Worm (Caenorhabditis elegans): ENCODE results near the gene F07A11.1.

The F07A11.1 gene

DNA sequence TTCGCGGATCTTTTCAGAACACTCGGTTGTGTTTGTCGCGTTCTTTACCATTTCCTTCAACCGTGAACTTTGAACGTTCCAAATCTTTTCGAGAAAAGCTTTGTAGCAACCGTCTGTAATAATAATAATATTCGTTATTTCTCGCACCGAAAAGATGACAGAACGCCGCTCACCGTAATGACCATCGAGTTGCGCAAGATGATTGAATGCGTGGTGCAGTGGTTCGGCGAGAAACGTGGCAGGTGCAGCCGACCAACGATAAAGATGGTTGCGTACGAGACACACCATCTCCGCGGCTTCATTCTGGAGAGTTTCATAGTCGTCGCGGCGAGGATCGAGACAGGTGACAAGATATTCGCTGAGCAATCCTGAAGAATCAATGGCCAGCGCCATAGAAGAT lies 49.0 kb downstream of the F07A11.1 start:
- no peak for TF ChIP-seq unc-62 (GFP tag; optimal IDR thresholded peaks at IDR 0.05)

DNA sequence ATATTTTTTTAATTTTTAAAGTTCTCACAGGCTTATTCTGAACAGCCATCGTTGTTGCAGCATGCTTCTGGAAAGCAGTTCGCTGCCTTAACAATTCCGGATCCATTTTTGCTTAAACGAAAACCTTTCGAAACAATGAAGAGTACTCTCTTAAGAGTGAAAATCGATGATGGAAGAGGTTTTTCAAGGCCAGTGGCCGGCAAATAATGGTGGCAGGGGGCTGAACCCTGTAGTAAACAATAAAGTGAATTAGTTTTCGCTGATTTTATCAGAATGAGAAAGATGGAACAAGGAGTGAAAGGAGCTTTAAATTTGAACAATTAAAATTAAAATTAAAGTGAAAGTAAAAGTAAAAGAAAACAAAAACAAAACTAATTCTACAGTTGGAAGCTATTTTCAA lies 49.5 kb downstream of the F07A11.1 start, which contains the start of gene gtf-2E2:
TSS of gene gtf-2E2 (minus strand) at position 111 of the 400 bp plus-strand sequence.
- TF ChIP-seq unc-62 (GFP tag; optimal IDR thresholded peaks at IDR 0.05) = no peak

DNA sequence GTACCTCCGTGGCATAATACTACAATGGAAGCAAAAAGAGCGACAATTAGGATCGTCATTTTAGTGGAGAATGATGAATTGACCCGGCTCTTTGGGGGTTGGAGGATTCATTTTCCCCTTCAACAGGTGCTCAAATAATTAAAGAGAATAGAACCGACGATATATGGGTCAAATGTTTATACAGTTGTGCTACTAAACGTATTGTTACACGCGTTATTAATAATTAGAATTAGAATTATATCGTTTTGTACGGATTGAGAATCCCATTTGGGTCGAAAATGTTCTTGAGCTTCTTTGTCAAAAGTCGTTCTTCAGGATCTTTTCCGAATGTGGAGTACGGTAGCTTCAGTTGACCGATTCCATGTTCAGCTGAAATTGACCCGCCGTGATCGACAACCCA lies 53.2 kb downstream of the F07A11.1 start, which contains the start of gene Y62F5A.9:
TSS of gene Y62F5A.9 (minus strand) at position 101 of the 400 bp plus-strand sequence.
- no peak for TF ChIP-seq unc-62 (GFP tag; optimal IDR thresholded peaks at IDR 0.05)
